Worm (Caenorhabditis elegans) whole organism, mixed stage, embryonic: ENCODE results near the gene C26B9.1.

Experiments used
- M03D4.4 ChIP-seq: sonication (generic microtip); optimal IDR thresholded peaks from 2 replicates; lab custom pipeline; 2017; ENCODE audit warnings: mild to moderate bottlenecking, missing genetic modification characterization, missing compliant biosample characterization
- bed-3 ChIP-seq: fragments of 200-800 bp; sonication (Bioruptor generic); optimal IDR thresholded peaks from 3 replicates; lab custom pipeline; 2018; ENCODE audit warnings: mild to moderate bottlenecking, missing genetic modification characterization, moderate library complexity, missing compliant biosample characterization
- blmp-1 ChIP-seq: fragments of 150-350 bp; optimal IDR thresholded peaks from 2 replicates; lab custom pipeline; 2014; ENCODE audit warnings: missing biosample characterization, missing genetic modification characterization
- ceh-43 ChIP-seq: fragments of 200-800 bp; sonication (Bioruptor generic); optimal IDR thresholded peaks from 2 replicates; lab custom pipeline; 2018; ENCODE audit warnings: mild to moderate bottlenecking, missing genetic modification characterization, moderate library complexity, missing compliant biosample characterization
- ceh-83 ChIP-seq: fragments of 200-800 bp; sonication (Bioruptor generic); optimal IDR thresholded peaks from 2 replicates; lab custom pipeline; 2018; ENCODE audit warnings: mild to moderate bottlenecking, missing genetic modification characterization, missing compliant biosample characterization
- cnd-1 ChIP-seq: fragments of 200-800 bp; sonication (Bioruptor generic); optimal IDR thresholded peaks from 2 replicates; lab custom pipeline; 2018; ENCODE audit warnings: mild to moderate bottlenecking, missing genetic modification characterization, missing compliant biosample characterization
- drap-1 ChIP-seq: fragments of 200-800 bp; sonication (Bioruptor generic); optimal IDR thresholded peaks from 3 replicates; lab custom pipeline; 2018; ENCODE audit warnings: mild to moderate bottlenecking, missing genetic modification characterization, missing compliant biosample characterization
- elt-1 ChIP-seq: sonication (generic microtip); optimal IDR thresholded peaks from 2 replicates; lab custom pipeline; 2017; ENCODE audit warnings: missing genetic modification characterization, mild to moderate bottlenecking, missing compliant biosample characterization, antibody characterized with exemption, moderate library complexity, borderline replicate concordance; ENCODE audit not compliant: insufficient read depth
- elt-3 ChIP-seq: fragments of 150-350 bp; optimal IDR thresholded peaks from 2 replicates; lab custom pipeline; 2014; ENCODE audit warnings: missing biosample characterization, missing genetic modification characterization
- ham-2 ChIP-seq: fragments of 200-800 bp; sonication (Bioruptor generic); optimal IDR thresholded peaks from 2 replicates; lab custom pipeline; 2018; ENCODE audit warnings: mild to moderate bottlenecking, missing genetic modification characterization, missing compliant biosample characterization
- hlh-1 ChIP-seq: fragments of 150-350 bp; optimal IDR thresholded peaks from 2 replicates; lab custom pipeline; 2014; ENCODE audit warnings: missing biosample characterization, missing genetic modification reagents, missing genetic modification characterization
- lin-13 ChIP-seq: fragments of 150-350 bp; optimal IDR thresholded peaks from 2 replicates; lab custom pipeline; 2014; ENCODE audit warnings: missing biosample characterization, missing genetic modification characterization
- lin-32 ChIP-seq: fragments of 200-800 bp; sonication (Bioruptor generic); optimal IDR thresholded peaks from 2 replicates; lab custom pipeline; 2018; ENCODE audit warnings: mild to moderate bottlenecking, missing genetic modification characterization, missing compliant biosample characterization
- mls-2 ChIP-seq: sonication (generic microtip); optimal IDR thresholded peaks from 2 replicates; lab custom pipeline; 2016; ENCODE audit warnings: mild to moderate bottlenecking, missing genetic modification characterization, moderate library complexity, missing compliant biosample characterization
- nhr-12 ChIP-seq: fragments of 150-350 bp; optimal IDR thresholded peaks from 2 replicates; lab custom pipeline; 2014; ENCODE audit warnings: missing biosample characterization, missing genetic modification characterization
- nhr-2 ChIP-seq: fragments of 150-350 bp; optimal IDR thresholded peaks from 2 replicates; lab custom pipeline; 2014; ENCODE audit warnings: missing biosample characterization, missing genetic modification characterization
- nhr-237 ChIP-seq: fragments of 150-350 bp; optimal IDR thresholded peaks from 2 replicates; lab custom pipeline; 2014; ENCODE audit warnings: missing biosample characterization, missing genetic modification characterization
- nhr-28 ChIP-seq: fragments of 150-350 bp; optimal IDR thresholded peaks from 2 replicates; lab custom pipeline; 2014; ENCODE audit warnings: missing biosample characterization, missing genetic modification characterization
- nhr-76 ChIP-seq: sonication (generic microtip); optimal IDR thresholded peaks from 2 replicates; lab custom pipeline; 2017; ENCODE audit warnings: missing biosample characterization, missing genetic modification characterization
- pha-4 ChIP-seq: fragments of 150-350 bp; optimal IDR thresholded peaks from 2 replicates; lab custom pipeline; 2018; ENCODE audit warnings: missing biosample characterization, missing genetic modification reagents, missing genetic modification characterization
- sem-2 ChIP-seq: fragments of 200-800 bp; sonication (Bioruptor generic); optimal IDR thresholded peaks from 2 replicates; lab custom pipeline; 2018; ENCODE audit warnings: mild to moderate bottlenecking, missing genetic modification characterization, missing compliant biosample characterization
- sptf-1 ChIP-seq: sonication (generic microtip); optimal IDR thresholded peaks from 2 replicates; lab custom pipeline; 2017; ENCODE audit warnings: mild to moderate bottlenecking, missing genetic modification characterization, moderate library complexity, missing compliant biosample characterization
- tbx-8 ChIP-seq: fragments of 200-800 bp; sonication (Bioruptor generic); optimal IDR thresholded peaks from 2 replicates; lab custom pipeline; 2018; ENCODE audit warnings: mild to moderate bottlenecking, missing genetic modification characterization, moderate library complexity, missing compliant biosample characterization
- unc-120 ChIP-seq: sonication (generic microtip); optimal IDR thresholded peaks from 2 replicates; lab custom pipeline; 2017; ENCODE audit warnings: missing genetic modification characterization, missing compliant biosample characterization; ENCODE audit not compliant: poor library complexity, severe bottlenecking
- unc-62 ChIP-seq: fragments of 150-350 bp; optimal IDR thresholded peaks from 2 replicates; lab custom pipeline; 2014; ENCODE audit warnings: missing biosample characterization, missing genetic modification reagents, missing genetic modification characterization
- zip-8 ChIP-seq: fragments of 150-350 bp; optimal IDR thresholded peaks from 2 replicates; lab custom pipeline; 2014; ENCODE audit warnings: missing biosample characterization, missing genetic modification characterization
- ztf-11 ChIP-seq: fragments of 150-350 bp; optimal IDR thresholded peaks from 2 replicates; lab custom pipeline; 2014; ENCODE audit warnings: missing biosample characterization, missing genetic modification characterization

C26B9.1 gene

ce11 chrX:5354022-5354876 is 9.9 kb downstream of the C26B9.1 start, which contains the start of gene pfn-2:
Gene pfn-2, minus strand, starts transcription at chrX:5354072.
- TF ChIP-seq drap-1 (GFP tag; lab: Kevin White, UChicago) (peak; percentile 18), sptf-1 (peak; percentile 74), blmp-1 (no peak), ham-2 (peak; percentile 44), nhr-28 (tag; lab: Kevin White, UChicago) (no peak), M03D4.4 (peak; percentile 68), cnd-1 (peak; percentile 57), nhr-76 (tag; lab: Kevin White, UChicago) (no peak), lin-32 (GFP tag; lab: Kevin White, UChicago) (peak; percentile 33), sem-2 (peak; percentile 42), mls-2 (tag; lab: Kevin White, UChicago) (peak; percentile 75)

DNA sequence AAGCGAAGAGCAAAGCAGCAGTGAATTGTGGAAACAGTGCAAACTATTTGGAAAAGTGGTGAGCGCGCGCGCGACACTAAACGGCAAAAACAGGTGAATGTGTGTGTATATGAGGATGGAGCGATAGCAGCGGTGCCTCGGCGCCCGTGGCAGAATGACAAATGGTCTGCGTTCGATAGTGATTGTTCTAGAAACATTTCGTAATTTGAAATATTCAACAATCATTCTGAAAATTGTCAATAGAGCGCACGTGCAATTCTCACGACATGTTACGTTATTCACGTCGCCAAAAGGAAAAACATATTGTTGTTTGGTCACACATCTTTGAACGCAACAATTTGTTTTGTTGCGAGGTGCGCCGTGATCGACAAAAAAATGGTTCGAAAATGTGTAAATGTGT is 10.9 kb downstream of the C26B9.1 start:
- TF ChIP-seq tbx-8 (GFP tag; lab: Kevin White, UChicago) (no peak), nhr-28 (tag; lab: Kevin White, UChicago) (no peak), nhr-237 (tag; lab: Kevin White, UChicago) (no peak), nhr-12 (tag; lab: Kevin White, UChicago) (no peak), nhr-2 (tag; lab: Kevin White, UChicago) (no peak), nhr-76 (tag; lab: Kevin White, UChicago) (no peak)

DNA sequence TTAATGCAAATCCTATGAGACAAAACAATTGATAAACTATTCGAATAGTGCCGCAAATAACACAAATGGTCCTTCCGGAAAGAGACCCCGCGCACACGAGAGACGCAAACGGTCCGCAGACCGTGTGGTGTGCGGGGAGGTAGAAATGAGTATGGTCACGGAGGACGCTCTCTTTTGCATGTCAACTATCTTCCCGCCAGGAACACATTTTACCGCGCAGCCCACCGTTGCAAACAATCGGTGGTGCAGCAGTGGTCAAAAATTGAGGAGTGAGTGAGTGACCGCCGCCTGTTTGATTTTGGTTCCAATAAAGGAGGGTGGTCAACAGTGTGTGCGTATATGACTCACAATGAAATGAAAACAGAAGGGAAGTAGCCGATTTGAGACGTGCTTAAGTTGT is 16.3 kb downstream of the C26B9.1 start:
- TF ChIP-seq M03D4.4 (no peak), ham-2 (peak; percentile 42), sptf-1 (peak; percentile 11), ztf-11 (tag; lab: Kevin White, UChicago) (peak; percentile 17), pha-4 (peak; percentile 54), cnd-1 (peak; percentile 38), tbx-8 (GFP tag; lab: Kevin White, UChicago) (no peak), nhr-2 (tag; lab: Kevin White, UChicago) (peak; percentile 30), hlh-1 (tag; lab: Kevin White, UChicago) (no peak), lin-32 (GFP tag; lab: Kevin White, UChicago) (no peak)
- TF ChIP-seq, all 35 proteins: peak for 6

- TF ChIP-seq blmp-1: no peak
- no peak for TF ChIP-seq unc-120 (tag; lab: Kevin White, UChicago)
- TF ChIP-seq nhr-2 (tag; lab: Kevin White, UChicago): no peak
- no peak for TF ChIP-seq nhr-76 (tag; lab: Kevin White, UChicago)
- no peak for TF ChIP-seq pha-4
- TF ChIP-seq ceh-83 (GFP tag; lab: Kevin White, UChicago): no peak
- TF ChIP-seq unc-62 (GFP tag; lab: Kevin White, UChicago): no peak
- TF ChIP-seq sem-2: no peak
- TF ChIP-seq mls-2 (tag; lab: Kevin White, UChicago): no peak
- no peak for TF ChIP-seq elt-1 (tag; lab: Kevin White, UChicago)
- no peak for TF ChIP-seq ceh-43 (GFP tag; lab: Kevin White, UChicago)
- no peak for TF ChIP-seq elt-3 (tag; lab: Kevin White, UChicago)
- no peak for TF ChIP-seq cnd-1
Measured at ce11 chrX:5364222-5364621, 19.8 kb downstream of the C26B9.1 start, which contains the start of gene chtl-1. Gene chtl-1, minus strand, starts transcription at chrX:5364322.

DNA sequence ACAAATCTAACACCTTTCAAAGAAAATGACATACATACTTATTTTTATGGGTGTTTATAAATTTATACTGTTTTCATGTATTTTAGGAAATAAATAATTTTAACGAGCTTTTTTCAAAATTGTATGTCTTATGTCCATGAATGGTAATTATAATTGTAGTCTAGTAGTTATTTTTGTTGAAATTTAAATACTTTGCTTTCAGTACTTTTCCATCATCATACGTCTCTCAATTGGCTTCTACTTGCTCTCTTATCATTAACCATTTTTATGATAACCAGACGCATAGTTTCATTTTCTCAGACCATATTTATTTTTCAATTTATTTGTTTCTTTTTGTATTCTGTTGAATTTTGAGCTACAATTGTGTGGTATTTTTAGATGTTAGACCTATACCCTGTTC is 21.1 kb downstream of the C26B9.1 start, which contains the start of gene F35C8.5:
TSS of gene F35C8.5 (plus strand) at position 377 of the 400 bp plus-strand sequence.
- TF ChIP-seq drap-1 (GFP tag; lab: Kevin White, UChicago) (no peak), sem-2 (no peak), pha-4 (no peak), lin-13 (no peak)

- TF ChIP-seq bed-3 (no peak), lin-13 (no peak), tbx-8 (GFP tag; lab: Kevin White, UChicago) (no peak), unc-120 (tag; lab: Kevin White, UChicago) (no peak), ham-2 (no peak), M03D4.4 (no peak), zip-8 (tag; lab: Kevin White, UChicago) (peak; percentile 98)
Measured at ce11 chrX:5366613-5367012, 22.2 kb downstream of the C26B9.1 start.
